Worm (Caenorhabditis elegans): Measurements from ENCODE around the gene R155.3.

DNA sequence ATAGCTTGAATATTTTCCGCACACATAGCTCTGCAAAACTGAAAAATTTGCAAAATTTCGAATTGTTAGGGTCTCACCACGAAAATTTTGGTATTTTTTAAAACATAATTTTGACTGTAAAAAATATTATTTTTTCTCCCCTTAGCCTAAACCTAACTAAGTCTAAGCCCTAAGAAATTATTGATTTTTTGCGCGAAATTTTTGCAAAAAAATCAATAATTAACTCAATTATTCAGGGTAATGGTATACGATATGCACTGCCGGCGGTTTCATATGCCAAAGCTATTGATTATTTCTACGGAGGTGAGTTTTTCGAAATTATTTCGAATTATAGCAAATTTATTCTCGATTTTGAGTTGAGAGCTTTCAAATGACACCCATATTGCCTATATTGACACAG lies 24.7 kb upstream of the R155.3 start:
- TF ChIP-seq F44E2.7 (GFP tag; IDR thresholded peaks at IDR 0.05) (no peak), snpc-4 (tag; optimal IDR thresholded peaks at IDR 0.05) (no peak), ces-1 (GFP tag; optimal IDR thresholded peaks at IDR 0.05) (no peak), nhr-28 (tag; optimal IDR thresholded peaks at IDR 0.05) (no peak), mxl-2 (GFP tag; conservative IDR thresholded peaks at IDR 0.05) (no peak), madf-5 (GFP tag; IDR thresholded peaks at IDR 0.05) (no peak), unc-62 (GFP tag; optimal IDR thresholded peaks at IDR 0.05 in 1 of 2) (peak in 1 of 2 experiments; percentile 30), unc-62 (tag; optimal IDR thresholded peaks at IDR 0.05) (no peak), R02D3.7 (tag; optimal IDR thresholded peaks at IDR 0.05) (no peak), nhr-76 (tag; optimal IDR thresholded peaks at IDR 0.05) (no peak), lsy-2 (tag; optimal IDR thresholded peaks at IDR 0.05) (no peak), egl-27 (tag; optimal IDR thresholded peaks at IDR 0.05) (no peak)
